Fruit fly (Drosophila melanogaster): ENCODE results near the gene CG10470.

Gene CG10470

DNA sequence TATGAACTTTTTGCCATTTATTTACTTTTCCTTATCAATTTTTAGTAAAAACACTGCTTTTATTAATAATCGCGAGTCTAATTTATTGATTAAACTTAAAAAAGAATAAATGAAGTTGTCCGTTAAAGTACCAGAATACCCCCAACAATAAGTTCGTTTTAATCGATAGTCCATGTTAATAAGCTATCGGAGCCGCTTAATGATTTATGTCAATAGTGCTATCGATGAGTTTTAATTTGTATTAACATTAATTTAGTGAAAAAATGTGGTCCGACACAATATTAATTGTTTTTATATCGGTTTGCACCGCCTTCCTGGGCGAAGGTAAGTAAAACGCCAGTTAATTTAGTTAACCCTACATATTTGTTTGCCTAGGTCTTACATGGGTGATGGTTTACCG, at the start of gene CG10470:
TSS of gene CG10470 (plus strand) at position 165 of the 400 bp plus-strand sequence.
- TF ChIP-seq fd96Ca (GFP tag; IDR thresholded peaks at IDR 0.05), result no peak
- TF ChIP-seq CG8159 (tag; optimal IDR thresholded peaks at IDR 0.05), result peak; percentile 4

DNA sequence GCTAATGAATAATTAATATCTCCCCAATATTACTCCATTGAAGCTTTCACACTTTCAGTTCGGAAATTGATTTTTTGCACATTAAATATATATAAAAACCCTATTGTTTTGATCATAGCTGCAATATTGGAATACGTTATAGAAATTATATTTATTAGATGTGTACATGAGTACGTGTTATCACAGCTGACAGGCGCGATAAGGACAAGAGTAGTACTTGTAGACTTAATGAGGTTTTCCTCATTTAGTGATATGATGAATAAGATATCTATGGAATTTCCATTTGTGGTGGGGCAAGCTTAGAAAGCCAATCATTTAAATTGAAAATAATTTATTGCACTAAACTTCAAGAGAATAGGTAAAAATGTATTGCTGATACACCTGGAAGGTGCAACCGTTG, 46.4 kb upstream of the CG10470 start:
- no peak for TF ChIP-seq gl (tag; optimal IDR thresholded peaks at IDR 0.05)
- TF ChIP-seq CG12605 (GFP tag; IDR thresholded peaks at IDR 0.05), result no peak
- no peak for TF ChIP-seq Pif1B (GFP tag; optimal IDR thresholded peaks at IDR 0.05)
- TF ChIP-seq rn (GFP tag; IDR thresholded peaks at IDR 0.05), result no peak
- TF ChIP-seq CG34367 (tag; optimal IDR thresholded peaks at IDR 0.05), result no peak

DNA sequence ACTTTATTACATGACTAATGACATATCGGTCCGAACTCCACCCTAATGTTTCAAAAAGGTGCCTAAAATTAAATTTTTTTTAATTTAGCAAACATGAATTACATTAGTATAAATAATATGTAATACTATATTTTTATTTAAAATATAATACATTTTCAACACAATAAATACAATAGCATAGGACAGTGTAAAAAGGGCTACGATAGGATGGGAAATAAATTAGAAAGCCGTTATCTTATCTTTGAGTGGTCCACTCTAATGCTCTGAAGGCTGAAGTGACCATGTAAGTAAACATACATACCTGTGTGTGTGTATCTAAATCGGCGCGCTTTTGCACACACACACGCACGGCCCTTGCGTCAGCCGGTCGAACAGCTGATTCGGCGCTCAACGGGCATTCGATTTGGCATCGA, 45.9 kb upstream of the CG10470 start, which contains the start of gene CG31793:
TSS of gene CG31793 (plus strand) at position 409 of the 413 bp plus-strand sequence.
- TF ChIP-seq CG13204 (GFP tag; optimal IDR thresholded peaks at IDR 0.05), result no peak
- peak; percentile 43 for TF ChIP-seq CG9948 (tag; optimal IDR thresholded peaks at IDR 0.05)
- TF ChIP-seq Snoo (tag; optimal IDR thresholded peaks at IDR 0.05), result peak; percentile 9
- TF ChIP-seq CG4496 (GFP tag; IDR thresholded peaks at IDR 0.05), result peak; percentile 80
- peak; percentile 63 for TF ChIP-seq CG32121 (GFP tag; IDR thresholded peaks at IDR 0.05)
- TF ChIP-seq rn (GFP tag; IDR thresholded peaks at IDR 0.05), result 0 out of 2 replicates have a peak, but pooled peaks have one; percentile 25
- peak; percentile 71 for TF ChIP-seq Pif1B (GFP tag; optimal IDR thresholded peaks at IDR 0.05)
- peak; percentile 64 for TF ChIP-seq CG17806 (tag; optimal IDR thresholded peaks at IDR 0.05)
- peak; percentile 67 for TF ChIP-seq CG14655 (GFP tag; optimal IDR thresholded peaks at IDR 0.05)
- no peak for TF ChIP-seq CG15710 (tag; optimal IDR thresholded peaks at IDR 0.05)
- TF ChIP-seq EcR (GFP tag; optimal IDR thresholded peaks at IDR 0.05), result no peak
- TF ChIP-seq CG10348 (GFP tag; IDR thresholded peaks at IDR 0.05), result no peak
- TF ChIP-seq CG8159 (tag; optimal IDR thresholded peaks at IDR 0.05), result peak; percentile 98
- peak; percentile 60; the same call in 1 of the 2 replicates for TF ChIP-seq Ets98B (GFP tag; IDR thresholded peaks at IDR 0.05)
- TF ChIP-seq Pif1A (GFP tag; optimal IDR thresholded peaks at IDR 0.05), result no peak
- TF ChIP-seq CG12605 (GFP tag; IDR thresholded peaks at IDR 0.05), result no peak; the same call in 1 of the 2 replicates
- peak; percentile 61 for TF ChIP-seq CG8301 (tag; optimal IDR thresholded peaks at IDR 0.05)
- no peak for TF ChIP-seq fd96Ca (GFP tag; IDR thresholded peaks at IDR 0.05)
- TF ChIP-seq CG34367 (tag; optimal IDR thresholded peaks at IDR 0.05), result peak; percentile 32
- TF ChIP-seq D1 (tag; optimal IDR thresholded peaks at IDR 0.05), result peak; percentile 84
- no peak for TF ChIP-seq gl (tag; optimal IDR thresholded peaks at IDR 0.05)

DNA sequence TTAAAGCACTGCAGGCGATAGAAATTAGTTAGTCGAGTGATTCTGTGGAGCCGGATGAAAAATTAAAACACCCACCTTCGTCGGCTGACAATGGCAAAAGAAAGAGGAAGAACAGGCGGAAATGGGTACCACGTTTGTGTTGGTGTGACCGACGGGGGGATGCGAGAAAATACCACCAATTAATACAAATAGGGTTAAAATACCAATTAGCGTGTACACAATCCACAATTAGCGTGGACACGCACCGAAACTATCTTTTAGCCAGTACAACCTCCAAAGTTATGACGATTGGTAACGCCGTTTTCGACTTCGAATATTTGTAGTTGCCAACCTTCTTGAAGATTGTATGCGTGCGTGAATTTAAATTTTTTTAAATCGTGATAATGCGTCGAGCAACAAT, 39.7 kb upstream of the CG10470 start, which contains the start of gene RpL30:
TSS of gene RpL30 (minus strand) at position 177 of the 400 bp plus-strand sequence.
- peak; percentile 91 for TF ChIP-seq CG12605 (GFP tag; IDR thresholded peaks at IDR 0.05)
- peak; percentile 51 for TF ChIP-seq CG14655 (GFP tag; optimal IDR thresholded peaks at IDR 0.05)
- TF ChIP-seq CG32121 (GFP tag; IDR thresholded peaks at IDR 0.05), result peak; percentile 60; the same call in 1 of the 2 replicates
- no peak for TF ChIP-seq CG10348 (GFP tag; IDR thresholded peaks at IDR 0.05)
- TF ChIP-seq CG8301 (tag; optimal IDR thresholded peaks at IDR 0.05), result peak; percentile 56
- peak; percentile 78 for TF ChIP-seq Ets98B (GFP tag; IDR thresholded peaks at IDR 0.05)
- TF ChIP-seq CG4496 (GFP tag; IDR thresholded peaks at IDR 0.05), result peak; percentile 83
- peak; percentile 71 for TF ChIP-seq Pif1A (GFP tag; optimal IDR thresholded peaks at IDR 0.05)
- TF ChIP-seq CG17806 (tag; optimal IDR thresholded peaks at IDR 0.05), result peak; percentile 44
- peak; percentile 79 for TF ChIP-seq CG34367 (tag; optimal IDR thresholded peaks at IDR 0.05)
- peak; percentile 31 for TF ChIP-seq EcR (GFP tag; optimal IDR thresholded peaks at IDR 0.05)
- TF ChIP-seq Pif1B (GFP tag; optimal IDR thresholded peaks at IDR 0.05), result peak; percentile 63
- no peak for TF ChIP-seq D1 (tag; optimal IDR thresholded peaks at IDR 0.05)
- TF ChIP-seq gl (tag; optimal IDR thresholded peaks at IDR 0.05), result peak; percentile 76
- peak; percentile 40; the same call in 1 of the 2 replicates for TF ChIP-seq rn (GFP tag; IDR thresholded peaks at IDR 0.05)
- peak; percentile 79 for TF ChIP-seq CG13204 (GFP tag; optimal IDR thresholded peaks at IDR 0.05)
- peak; percentile 90 for TF ChIP-seq Snoo (tag; optimal IDR thresholded peaks at IDR 0.05)
- TF ChIP-seq CG15710 (tag; optimal IDR thresholded peaks at IDR 0.05), result peak; percentile 60
- no peak; the same call in 2 of the 3 replicates for TF ChIP-seq fd96Ca (GFP tag; IDR thresholded peaks at IDR 0.05)
- TF ChIP-seq CG9948 (tag; optimal IDR thresholded peaks at IDR 0.05), result peak; percentile 31
- TF ChIP-seq CG8159 (tag; optimal IDR thresholded peaks at IDR 0.05), result peak; percentile 66

DNA sequence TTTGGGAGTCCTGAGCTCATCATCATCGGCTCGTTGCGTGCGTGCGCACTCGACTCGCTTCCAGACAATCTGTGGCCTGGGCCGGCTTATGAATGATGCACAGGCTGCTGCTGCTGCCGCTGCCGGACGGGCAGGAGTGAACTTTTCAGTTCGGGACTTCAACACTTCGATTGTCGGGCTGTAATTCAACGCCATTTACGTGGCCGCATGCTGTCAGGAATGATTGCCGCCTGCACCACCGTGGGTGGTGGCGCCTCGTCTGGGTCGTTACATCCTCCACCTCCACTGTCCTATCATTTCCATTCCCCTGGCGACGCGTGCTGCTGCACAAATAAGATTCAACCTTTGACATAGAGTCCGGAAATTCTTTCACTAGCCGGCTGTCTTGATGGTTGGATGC, 38.8 kb upstream of the CG10470 start:
- no peak for TF ChIP-seq CG17806 (tag; optimal IDR thresholded peaks at IDR 0.05)
- no peak for TF ChIP-seq D1 (tag; optimal IDR thresholded peaks at IDR 0.05)
- TF ChIP-seq Pif1B (GFP tag; optimal IDR thresholded peaks at IDR 0.05), result no peak
- no peak for TF ChIP-seq EcR (GFP tag; optimal IDR thresholded peaks at IDR 0.05)
- TF ChIP-seq CG12605 (GFP tag; IDR thresholded peaks at IDR 0.05), result no peak
- no peak for TF ChIP-seq Pif1A (GFP tag; optimal IDR thresholded peaks at IDR 0.05)

DNA sequence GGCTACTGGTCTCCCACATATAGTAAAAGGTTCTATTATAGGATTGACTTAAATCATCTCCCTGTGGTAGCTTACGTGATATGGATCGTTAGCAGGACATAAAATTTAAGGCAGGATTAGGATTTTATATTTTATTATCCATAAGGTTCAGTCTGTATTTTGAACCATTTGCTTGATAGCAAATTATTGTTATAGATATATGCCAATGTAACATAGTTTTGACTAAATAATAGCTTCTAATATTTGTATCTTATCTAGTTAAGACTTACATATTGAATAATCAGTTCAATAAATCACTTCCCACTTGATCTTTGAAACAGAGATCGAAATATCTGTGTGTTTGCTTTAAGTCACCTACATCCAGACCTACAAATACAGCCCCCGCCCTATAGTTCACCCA, 38.3 kb upstream of the CG10470 start, which contains the start of gene robl37BC:
TSS of gene robl37BC (plus strand) at position 301 of the 400 bp plus-strand sequence.
- TF ChIP-seq Pif1B (GFP tag; optimal IDR thresholded peaks at IDR 0.05) (no peak), CG8301 (tag; optimal IDR thresholded peaks at IDR 0.05) (no peak), Pif1A (GFP tag; optimal IDR thresholded peaks at IDR 0.05) (no peak), Ets98B (GFP tag; IDR thresholded peaks at IDR 0.05) (no peak), CG32121 (GFP tag; IDR thresholded peaks at IDR 0.05) (no peak), CG9948 (tag; optimal IDR thresholded peaks at IDR 0.05) (no peak), EcR (GFP tag; optimal IDR thresholded peaks at IDR 0.05) (no peak), rn (GFP tag; IDR thresholded peaks at IDR 0.05) (no peak), CG8159 (tag; optimal IDR thresholded peaks at IDR 0.05) (no peak)
